Worm (Caenorhabditis elegans) whole organism, young adult: ENCODE measurements around the gene apn-1.
A peak's percentile ranks its signal among the peaks of the same experiment; 100 is the strongest.

Experiments used
- F23B12.7 ChIP-seq: sonication (generic microtip); optimal IDR thresholded peaks from 2 replicates; lab custom pipeline; 2017; ENCODE audit warnings: missing genetic modification characterization, mild to moderate bottlenecking, missing compliant biosample characterization, antibody characterized with exemption, moderate library complexity; ENCODE audit not compliant: insufficient read depth
- ceh-100 ChIP-seq: fragments of 200-800 bp; sonication (Bioruptor generic); IDR thresholded peaks from 2 replicates; pipeline ENCODE4 v1.3.6; 2022; ENCODE audit warnings: missing genetic modification reagents, missing genetic modification characterization, missing compliant biosample characterization
- efl-1 ChIP-seq: fragments of 150-350 bp; optimal IDR thresholded peaks from 2 replicates; lab custom pipeline; 2014; ENCODE audit warnings: missing biosample characterization, missing genetic modification reagents, missing genetic modification characterization
- hmg-1.2 ChIP-seq: fragments of 200-800 bp; sonication (Bioruptor generic); IDR thresholded peaks from 2 replicates; pipeline ENCODE4 v1.3.6; 2022; ENCODE audit warnings: missing genetic modification reagents, missing genetic modification characterization, missing compliant biosample characterization
- lin-54 ChIP-seq: fragments of 200-800 bp; sonication (Bioruptor generic); optimal IDR thresholded peaks from 2 replicates; lab custom pipeline; 2018; ENCODE audit warnings: mild to moderate bottlenecking, missing genetic modification characterization, missing compliant biosample characterization
- madf-10 ChIP-seq: sonication (generic microtip); optimal IDR thresholded peaks from 2 replicates; lab custom pipeline; 2016; ENCODE audit warnings: mild to moderate bottlenecking, missing genetic modification characterization, missing compliant biosample characterization
- nhr-179 ChIP-seq: sonication (generic microtip); optimal IDR thresholded peaks from 2 replicates; lab custom pipeline; 2016; ENCODE audit warnings: mild to moderate bottlenecking, missing genetic modification characterization, missing compliant biosample characterization

DNA sequence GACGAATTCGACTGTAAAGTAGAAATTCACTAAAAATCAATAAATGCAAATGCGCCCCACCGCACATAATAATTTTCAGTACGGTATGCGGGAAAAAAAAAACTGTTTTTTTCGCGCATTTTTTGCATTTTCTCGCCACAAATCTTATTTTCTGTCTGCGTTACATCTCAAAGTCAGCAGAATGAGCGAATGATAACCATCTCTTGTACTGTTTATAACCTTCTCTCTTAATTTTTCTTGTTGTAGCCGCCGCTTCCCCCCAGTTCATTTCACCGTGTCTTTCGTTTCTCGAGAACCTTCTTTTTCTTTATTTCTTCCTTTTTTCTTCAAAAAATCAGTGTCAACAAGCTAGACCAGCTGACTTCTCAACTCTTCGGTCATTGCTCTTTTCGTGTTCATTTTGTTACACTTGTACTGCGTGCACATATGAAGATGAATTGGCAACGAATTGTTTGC is 31.9 kb upstream of the apn-1 start:
- TF ChIP-seq F23B12.7 (tag; lab: Kevin White, UChicago) (no peak), madf-10 (tag; lab: Kevin White, UChicago) (no peak), nhr-179 (no peak), efl-1 (GFP tag; lab: Kevin White, UChicago) (peak; percentile 97), ceh-100 (GFP tag; lab: Robert Waterston, UW) (peak; percentile 39; the same call in 1 of the 2 replicates), lin-54 (GFP tag; lab: Kevin White, UChicago) (peak; percentile 72), hmg-1.2 (GFP tag; lab: Robert Waterston, UW) (peak; percentile 64)
